Worm (Caenorhabditis elegans) whole organism, mixed stage, embryonic: Measurements from ENCODE around the gene Y57E12AL.1.
"Not testable (repeated sequence)": the region's sequence is repeated elsewhere in the genome, so short reads cannot be mapped to it uniquely, and the experiment has no call there.

Experiments
- M03D4.4 ChIP-seq: sonication (generic microtip); optimal IDR thresholded peaks from 2 replicates; lab custom pipeline; 2017; ENCODE audit warnings: mild to moderate bottlenecking, missing genetic modification characterization, missing compliant biosample characterization
- bed-3 ChIP-seq: fragments of 200-800 bp; sonication (Bioruptor generic); optimal IDR thresholded peaks from 3 replicates; lab custom pipeline; 2018; ENCODE audit warnings: mild to moderate bottlenecking, missing genetic modification characterization, moderate library complexity, missing compliant biosample characterization
- blmp-1 ChIP-seq: fragments of 150-350 bp; optimal IDR thresholded peaks from 2 replicates; lab custom pipeline; 2014; ENCODE audit warnings: missing biosample characterization, missing genetic modification characterization
- ceh-43 ChIP-seq: fragments of 200-800 bp; sonication (Bioruptor generic); optimal IDR thresholded peaks from 2 replicates; lab custom pipeline; 2018; ENCODE audit warnings: mild to moderate bottlenecking, missing genetic modification characterization, moderate library complexity, missing compliant biosample characterization
- ces-1 ChIP-seq: fragments of 150-350 bp; optimal IDR thresholded peaks from 2 replicates; lab custom pipeline; 2014; ENCODE audit warnings: missing biosample characterization, missing genetic modification reagents, missing genetic modification characterization
- cnd-1 ChIP-seq: fragments of 200-800 bp; sonication (Bioruptor generic); optimal IDR thresholded peaks from 2 replicates; lab custom pipeline; 2018; ENCODE audit warnings: mild to moderate bottlenecking, missing genetic modification characterization, missing compliant biosample characterization
- drap-1 ChIP-seq: fragments of 200-800 bp; sonication (Bioruptor generic); optimal IDR thresholded peaks from 3 replicates; lab custom pipeline; 2018; ENCODE audit warnings: mild to moderate bottlenecking, missing genetic modification characterization, missing compliant biosample characterization
- elt-1 ChIP-seq: sonication (generic microtip); optimal IDR thresholded peaks from 2 replicates; lab custom pipeline; 2017; ENCODE audit warnings: missing genetic modification characterization, mild to moderate bottlenecking, missing compliant biosample characterization, antibody characterized with exemption, moderate library complexity, borderline replicate concordance; ENCODE audit not compliant: insufficient read depth
- elt-3 ChIP-seq: fragments of 150-350 bp; optimal IDR thresholded peaks from 2 replicates; lab custom pipeline; 2014; ENCODE audit warnings: missing biosample characterization, missing genetic modification characterization
- flh-1 ChIP-seq: fragments of 200-800 bp; sonication (Bioruptor generic); optimal IDR thresholded peaks from 2 replicates; lab custom pipeline; 2018; ENCODE audit warnings: mild to moderate bottlenecking, missing genetic modification characterization, moderate library complexity, missing compliant biosample characterization
- ham-2 ChIP-seq: fragments of 200-800 bp; sonication (Bioruptor generic); optimal IDR thresholded peaks from 2 replicates; lab custom pipeline; 2018; ENCODE audit warnings: mild to moderate bottlenecking, missing genetic modification characterization, missing compliant biosample characterization
- hlh-1 ChIP-seq: fragments of 150-350 bp; optimal IDR thresholded peaks from 2 replicates; lab custom pipeline; 2014; ENCODE audit warnings: missing biosample characterization, missing genetic modification reagents, missing genetic modification characterization
- lin-13 ChIP-seq: fragments of 150-350 bp; optimal IDR thresholded peaks from 2 replicates; lab custom pipeline; 2014; ENCODE audit warnings: missing biosample characterization, missing genetic modification characterization
- lsy-2 ChIP-seq: fragments of 150-350 bp; optimal IDR thresholded peaks from 2 replicates; lab custom pipeline; 2014; ENCODE audit warnings: missing biosample characterization, missing genetic modification characterization
- mls-2 ChIP-seq: sonication (generic microtip); optimal IDR thresholded peaks from 2 replicates; lab custom pipeline; 2016; ENCODE audit warnings: mild to moderate bottlenecking, missing genetic modification characterization, moderate library complexity, missing compliant biosample characterization
- nhr-12 ChIP-seq: fragments of 150-350 bp; optimal IDR thresholded peaks from 2 replicates; lab custom pipeline; 2014; ENCODE audit warnings: missing biosample characterization, missing genetic modification characterization
- nhr-237 ChIP-seq: fragments of 150-350 bp; optimal IDR thresholded peaks from 2 replicates; lab custom pipeline; 2014; ENCODE audit warnings: missing biosample characterization, missing genetic modification characterization
- nhr-76 ChIP-seq: sonication (generic microtip); optimal IDR thresholded peaks from 2 replicates; lab custom pipeline; 2017; ENCODE audit warnings: missing biosample characterization, missing genetic modification characterization
- pha-4 ChIP-seq: fragments of 150-350 bp; optimal IDR thresholded peaks from 2 replicates; lab custom pipeline; 2018; ENCODE audit warnings: missing biosample characterization, missing genetic modification reagents, missing genetic modification characterization
- snpc-4 ChIP-seq: fragments of 150-350 bp; optimal IDR thresholded peaks from 2 replicates; lab custom pipeline; 2014; ENCODE audit warnings: missing biosample characterization, missing genetic modification characterization
- sptf-1 ChIP-seq: sonication (generic microtip); optimal IDR thresholded peaks from 2 replicates; lab custom pipeline; 2017; ENCODE audit warnings: mild to moderate bottlenecking, missing genetic modification characterization, moderate library complexity, missing compliant biosample characterization
- tbx-8 ChIP-seq: fragments of 200-800 bp; sonication (Bioruptor generic); optimal IDR thresholded peaks from 2 replicates; lab custom pipeline; 2018; ENCODE audit warnings: mild to moderate bottlenecking, missing genetic modification characterization, moderate library complexity, missing compliant biosample characterization
- unc-120 ChIP-seq: sonication (generic microtip); optimal IDR thresholded peaks from 2 replicates; lab custom pipeline; 2017; ENCODE audit warnings: missing genetic modification characterization, missing compliant biosample characterization; ENCODE audit not compliant: poor library complexity, severe bottlenecking
- unc-39 ChIP-seq: fragments of 150-350 bp; optimal IDR thresholded peaks from 2 replicates; lab custom pipeline; 2014; ENCODE audit warnings: missing biosample characterization, missing genetic modification characterization
- unc-62 ChIP-seq: fragments of 150-350 bp; optimal IDR thresholded peaks from 2 replicates; lab custom pipeline; 2014; ENCODE audit warnings: missing biosample characterization, missing genetic modification reagents, missing genetic modification characterization
- zip-8 ChIP-seq: fragments of 150-350 bp; optimal IDR thresholded peaks from 2 replicates; lab custom pipeline; 2014; ENCODE audit warnings: missing biosample characterization, missing genetic modification characterization
- ztf-11 ChIP-seq: fragments of 150-350 bp; optimal IDR thresholded peaks from 2 replicates; lab custom pipeline; 2014; ENCODE audit warnings: missing biosample characterization, missing genetic modification characterization

Gene Y57E12AL.1

DNA sequence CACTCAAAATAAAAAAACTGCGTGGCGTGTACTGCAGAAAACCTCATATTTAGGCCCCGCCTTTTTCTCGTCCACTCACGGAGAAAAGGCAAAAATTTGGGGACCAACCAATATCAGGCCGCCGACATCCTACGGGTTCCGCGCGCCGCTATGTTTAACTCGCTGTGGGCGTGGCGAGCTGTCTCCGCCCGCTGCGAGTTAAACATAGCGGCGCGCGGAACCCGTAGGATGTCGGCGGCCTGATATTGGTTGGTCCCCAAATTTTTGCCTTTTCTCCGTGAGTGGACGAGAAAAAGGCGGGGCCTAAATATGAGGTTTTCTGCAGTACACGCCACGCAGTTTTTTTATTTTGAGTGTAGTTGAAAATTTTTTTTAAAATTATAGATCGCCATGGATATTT lies 2.5 kb downstream of the Y57E12AL.1 start, which contains the start of gene tmem-258:
TSS of gene tmem-258 (plus strand) at position 385 of the 400 bp plus-strand sequence.
- TF ChIP-seq unc-120 (tag; lab: Kevin White, UChicago); nhr-12 (tag; lab: Kevin White, UChicago); sptf-1: not testable (repeated sequence)

DNA sequence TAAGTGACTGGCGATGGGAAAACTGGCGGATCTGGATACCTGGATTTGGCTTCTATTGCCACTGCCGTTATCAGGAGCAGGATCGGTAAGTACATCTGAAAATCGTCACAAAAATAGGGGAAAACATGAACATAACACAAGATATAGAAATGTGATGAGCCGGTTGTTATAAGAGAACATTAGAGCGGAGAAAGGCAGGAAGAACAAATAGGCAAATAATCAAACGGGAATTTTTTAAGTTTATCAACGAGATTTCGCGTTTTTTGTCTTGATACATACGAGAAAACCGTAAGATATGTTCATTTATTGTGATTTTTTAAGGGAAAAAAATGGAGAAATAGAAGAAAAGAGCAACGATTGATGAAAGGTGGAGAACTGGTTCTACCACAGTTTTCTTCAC lies 4.9 kb downstream of the Y57E12AL.1 start, which contains the start of gene Y57E12AR.1:
TSS of gene Y57E12AR.1 (minus strand) at position 101 of the 400 bp plus-strand sequence.
- TF ChIP-seq tbx-8 (GFP tag; lab: Kevin White, UChicago) (no peak), cnd-1 (no peak), ham-2 (GFP tag; lab: Kevin White, UChicago) (no peak), nhr-76 (tag; lab: Kevin White, UChicago) (no peak), sptf-1 (no peak), nhr-237 (no peak)

DNA sequence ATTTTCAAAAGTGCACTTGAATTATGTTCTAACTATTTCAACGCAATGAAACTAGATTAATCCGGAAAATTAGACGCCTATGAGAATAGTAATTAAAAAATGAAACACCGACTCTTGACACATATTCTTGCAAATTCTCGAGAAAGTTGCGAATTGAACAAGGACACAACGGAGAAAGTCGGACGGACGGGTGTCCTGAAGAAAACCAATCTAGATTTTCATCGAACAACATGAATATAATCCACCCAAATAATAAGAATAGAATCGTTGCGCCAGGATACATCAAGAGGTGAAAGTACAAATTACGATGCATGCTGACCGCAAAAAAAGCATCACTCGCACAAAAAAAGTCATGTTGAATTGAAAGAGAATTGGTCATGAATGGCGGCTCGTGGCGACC lies 8.5 kb downstream of the Y57E12AL.1 start:
- TF ChIP-seq zip-8 (tag; lab: Kevin White, UChicago) (no peak), ztf-11 (tag; lab: Kevin White, UChicago) (no peak), flh-1 (GFP tag; lab: Kevin White, UChicago) (no peak), ceh-43 (GFP tag; lab: Kevin White, UChicago) (no peak), lin-13 (tag; lab: Kevin White, UChicago) (no peak), elt-3 (tag; lab: Kevin White, UChicago) (no peak), pha-4 (tag; lab: Kevin White, UChicago) (no peak), sptf-1 (no peak), nhr-76 (tag; lab: Kevin White, UChicago) (no peak), elt-1 (no peak)

DNA sequence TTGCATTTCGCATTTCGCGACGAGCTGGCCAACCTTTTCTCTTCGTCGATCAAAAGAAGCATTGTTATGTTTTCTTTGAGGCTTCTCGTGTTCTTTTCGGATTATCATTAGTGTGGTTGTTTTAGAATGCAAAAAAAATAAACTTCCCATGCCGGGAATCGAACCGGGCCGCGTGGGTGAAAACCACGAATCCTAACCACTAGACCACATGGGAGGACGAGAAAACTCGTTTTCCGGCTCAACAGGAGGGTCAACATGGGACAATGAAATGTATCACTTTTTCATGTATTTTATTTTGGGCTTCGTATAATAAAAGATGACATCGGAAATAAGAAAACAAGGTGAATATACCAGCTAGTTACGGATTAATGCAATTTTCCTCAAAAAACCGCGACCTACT lies 9.3 kb downstream of the Y57E12AL.1 start:
- TF ChIP-seq ham-2 (GFP tag; lab: Kevin White, UChicago) = no peak
- TF ChIP-seq mls-2 (tag; lab: Kevin White, UChicago) = no peak

DNA sequence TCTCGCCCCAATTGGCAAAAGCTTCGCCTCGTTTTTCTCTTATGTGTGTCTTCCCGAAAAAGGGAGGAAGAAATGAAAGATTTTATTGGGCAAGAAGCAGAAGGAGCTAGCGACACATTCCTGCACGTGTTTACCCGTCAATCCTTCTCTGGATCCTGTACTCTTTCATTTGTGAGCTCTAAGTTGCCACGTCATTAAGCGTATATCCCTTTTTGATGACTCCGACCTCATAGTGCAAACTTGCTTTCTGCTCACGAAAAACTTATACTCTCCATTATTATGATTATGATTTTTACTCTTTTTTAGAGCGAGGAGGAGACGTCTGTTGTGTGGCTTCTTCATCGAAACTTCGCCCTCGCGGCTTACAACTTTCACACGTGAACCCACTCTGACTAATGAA lies 12.0 kb downstream of the Y57E12AL.1 start, which contains the start of gene F27B10.1:
TSS of gene F27B10.1 (plus strand) at position 301 of the 400 bp plus-strand sequence.
- TF ChIP-seq unc-120 (tag; lab: Kevin White, UChicago) (no peak), unc-62 (GFP tag; lab: Kevin White, UChicago) (no peak), mls-2 (tag; lab: Kevin White, UChicago) (no peak), ces-1 (no peak)

DNA sequence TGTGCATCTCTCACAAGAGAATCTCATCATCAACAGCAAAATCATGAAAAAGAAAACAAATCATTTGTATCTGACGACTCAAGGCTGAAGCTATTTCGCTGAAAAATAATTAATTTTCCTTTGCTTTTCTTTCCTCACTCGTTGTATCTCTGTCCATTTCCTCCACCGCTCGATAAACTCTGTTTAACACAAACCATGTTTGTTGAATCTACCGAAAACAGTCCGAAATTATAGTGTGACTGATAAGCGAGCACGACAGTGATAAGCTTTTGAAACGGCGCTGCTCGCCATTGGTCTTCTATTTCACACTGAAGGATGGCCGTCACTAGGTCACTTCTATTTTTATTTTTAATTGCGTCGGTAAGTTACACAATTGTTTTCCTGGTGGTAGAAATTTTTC lies 15.3 kb downstream of the Y57E12AL.1 start, which contains the start of gene npa-1:
TSS of gene npa-1 (plus strand) at position 142 of the 400 bp plus-strand sequence.
- TF ChIP-seq nhr-12 (tag; lab: Kevin White, UChicago) (no peak), lsy-2 (tag; lab: Kevin White, UChicago) (no peak), hlh-1 (no peak), mls-2 (tag; lab: Kevin White, UChicago) (no peak), unc-39 (tag; lab: Kevin White, UChicago) (no peak), drap-1 (no peak), blmp-1 (tag; lab: Kevin White, UChicago) (no peak), ztf-11 (tag; lab: Kevin White, UChicago) (no peak), snpc-4 (tag; lab: Kevin White, UChicago) (no peak), ham-2 (GFP tag; lab: Kevin White, UChicago) (no peak), ceh-43 (GFP tag; lab: Kevin White, UChicago) (no peak), ces-1 (no peak), unc-62 (GFP tag; lab: Kevin White, UChicago) (no peak), bed-3 (GFP tag; lab: Kevin White, UChicago) (no peak), nhr-237 (no peak), elt-3 (tag; lab: Kevin White, UChicago) (no peak), M03D4.4 (no peak), lin-13 (tag; lab: Kevin White, UChicago) (no peak)

DNA sequence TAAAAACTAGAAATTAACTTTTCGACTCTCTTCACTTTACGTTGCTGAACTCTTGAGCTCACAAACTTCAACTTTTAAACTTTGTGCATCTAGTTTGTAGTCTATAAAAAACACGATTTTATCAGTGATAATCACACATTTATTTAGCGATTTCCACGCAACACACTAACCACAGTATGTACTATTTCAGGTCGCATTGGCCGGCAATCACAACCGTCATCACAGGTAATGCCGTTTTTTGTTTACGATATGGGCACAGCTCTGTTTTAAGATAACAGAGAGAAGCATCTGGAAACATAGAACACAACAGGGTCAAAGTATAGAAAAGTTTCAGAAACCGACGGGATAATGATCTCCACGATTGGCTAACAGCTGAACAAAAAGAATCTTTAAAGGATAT lies 15.8 kb downstream of the Y57E12AL.1 start:
- no peak for TF ChIP-seq hlh-1
- no peak for TF ChIP-seq unc-39 (tag; lab: Kevin White, UChicago)
- TF ChIP-seq, all 35 proteins: peak for 0
